Fruit fly (Drosophila melanogaster): ENCODE results near the gene bru1.

Gene bru1

DNA sequence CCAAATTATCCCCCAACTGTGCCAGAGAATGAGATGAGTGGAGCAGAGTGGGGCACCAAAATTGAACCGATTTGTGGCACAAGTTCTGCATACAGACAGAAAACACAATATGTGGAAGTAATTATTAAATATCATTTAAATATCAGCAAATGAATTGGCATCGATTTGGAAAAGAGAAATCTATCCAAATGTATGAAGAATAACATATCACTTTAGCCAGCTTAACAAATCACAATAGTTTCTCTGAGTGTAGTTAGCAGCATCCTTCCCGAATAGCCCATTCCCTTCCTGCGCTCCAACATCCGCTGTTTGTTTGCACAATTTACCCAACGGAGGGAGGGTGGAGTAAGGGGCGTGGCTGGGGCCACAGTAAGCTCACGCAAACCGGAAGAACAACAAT is 140.0 kb downstream of the bru1 start (continued):
- TF ChIP-seq bowl (GFP tag; IDR thresholded peaks at IDR 0.05), result no peak
- TF ChIP-seq ham (GFP tag; IDR thresholded peaks at IDR 0.05), result no peak
- no peak for TF ChIP-seq bab2 (GFP tag; optimal IDR thresholded peaks at IDR 0.05)
- TF ChIP-seq cwo (GFP tag; optimal IDR thresholded peaks at IDR 0.05), result peak; percentile 9
- TF ChIP-seq H15 (GFP tag; IDR thresholded peaks at IDR 0.05), result no peak
- TF ChIP-seq CG16813 (GFP tag; IDR thresholded peaks at IDR 0.05; ENCODE audit: partially characterized antibody), result no peak
- no peak for TF ChIP-seq HLH4C (GFP tag; IDR thresholded peaks at IDR 0.05; ENCODE audit: partially characterized antibody)
- TF ChIP-seq CG8944 (GFP tag; optimal IDR thresholded peaks at IDR 0.05), result no peak
- no peak for TF ChIP-seq grau (tag; optimal IDR thresholded peaks at IDR 0.05)
- TF ChIP-seq onecut (GFP tag; IDR thresholded peaks at IDR 0.05), result 0 out of 2 replicates have a peak, but pooled peaks have one; percentile 12
- no peak for TF ChIP-seq Sox100B (GFP tag; optimal IDR thresholded peaks at IDR 0.05)
- no peak for TF ChIP-seq CG9797 (GFP tag; optimal IDR thresholded peaks at IDR 0.05)
- peak; percentile 32 for TF ChIP-seq Hmr (GFP tag; optimal IDR thresholded peaks at IDR 0.05)
- TF ChIP-seq CG31224 (GFP tag; IDR thresholded peaks at IDR 0.05), result no peak
- TF ChIP-seq lbe (GFP tag; optimal IDR thresholded peaks at IDR 0.05), result no peak
- TF ChIP-seq NfI (GFP tag; optimal IDR thresholded peaks at IDR 0.05), result no peak
- TF ChIP-seq Asciz (GFP tag; optimal IDR thresholded peaks at IDR 0.05), result no peak
- TF ChIP-seq CG3065 (GFP tag; optimal IDR thresholded peaks at IDR 0.05), result no peak
- no peak for TF ChIP-seq CG17361 (GFP tag; IDR thresholded peaks at IDR 0.05)
- no peak for TF ChIP-seq CG11085 (GFP tag; IDR thresholded peaks at IDR 0.05)
- TF ChIP-seq Hand (GFP tag; optimal IDR thresholded peaks at IDR 0.05), result no peak
- 0 out of 2 replicates have a peak, but pooled peaks have one; percentile 19 for TF ChIP-seq Ptx1 (GFP tag; IDR thresholded peaks at IDR 0.05)
- TF ChIP-seq CG8478 (optimal IDR thresholded peaks at IDR 0.05), result no peak
- TF ChIP-seq wek (GFP tag; optimal IDR thresholded peaks at IDR 0.05), result no peak
- TF ChIP-seq maf-S (GFP tag; optimal IDR thresholded peaks at IDR 0.05), result no peak
- TF ChIP-seq CG12744 (GFP tag; optimal IDR thresholded peaks at IDR 0.05), result no peak
- no peak for TF ChIP-seq vvl (GFP tag; IDR thresholded peaks at IDR 0.05)
- no peak for TF ChIP-seq pho (GFP tag; optimal IDR thresholded peaks at IDR 0.05)
- TF ChIP-seq gsb-n (tag; optimal IDR thresholded peaks at IDR 0.05), result no peak
- TF ChIP-seq Rfx (GFP tag; IDR thresholded peaks at IDR 0.05), result no peak
- TF ChIP-seq Dip2 (GFP tag; IDR thresholded peaks at IDR 0.05), result no peak
- TF ChIP-seq mirr (GFP tag; optimal IDR thresholded peaks at IDR 0.05), result no peak
- TF ChIP-seq CG8388 (GFP tag; optimal IDR thresholded peaks at IDR 0.05), result no peak
- TF ChIP-seq vfl (GFP tag; optimal IDR thresholded peaks at IDR 0.05), result no peak
- TF ChIP-seq Adf1 (GFP tag; IDR thresholded peaks at IDR 0.05), result no peak
- TF ChIP-seq hkb (optimal IDR thresholded peaks at IDR 0.05), result no peak
- TF ChIP-seq hkb (GFP tag; IDR thresholded peaks at IDR 0.05), result no peak
- no peak for TF ChIP-seq nerfin-2 (GFP tag; IDR thresholded peaks at IDR 0.05; ENCODE audit: partially characterized antibody)
- TF ChIP-seq CG11560 (tag; IDR thresholded peaks at IDR 0.05), result no peak
- no peak for TF ChIP-seq CG30403 (GFP tag; optimal IDR thresholded peaks at IDR 0.05)
- TF ChIP-seq mld (GFP tag; IDR thresholded peaks at IDR 0.05; ENCODE audit: partially characterized antibody), result no peak
- no peak for TF ChIP-seq CG30020 (tag; optimal IDR thresholded peaks at IDR 0.05)
- TF ChIP-seq rib (GFP tag; IDR thresholded peaks at IDR 0.05), result no peak
- peak; percentile 45 for TF ChIP-seq lab (GFP tag; optimal IDR thresholded peaks at IDR 0.05)
- 0 out of 3 replicates have a peak, but pooled peaks have one; percentile 42 for TF ChIP-seq ken (GFP tag; IDR thresholded peaks at IDR 0.05)
- TF ChIP-seq Dref (GFP tag; IDR thresholded peaks at IDR 0.05), result no peak
- peak; percentile 33 for TF ChIP-seq CG2120 (GFP tag; optimal IDR thresholded peaks at IDR 0.05)
- TF ChIP-seq CG15269 (tag; optimal IDR thresholded peaks at IDR 0.05), result peak; percentile 25
- no peak for TF ChIP-seq CG12659 (GFP tag; optimal IDR thresholded peaks at IDR 0.05)
- peak; percentile 16 for TF ChIP-seq Meics (GFP tag; optimal IDR thresholded peaks at IDR 0.05)
- no peak for TF ChIP-seq CG10979 (tag; optimal IDR thresholded peaks at IDR 0.05)
- no peak for TF ChIP-seq usp (GFP tag; optimal IDR thresholded peaks at IDR 0.05)
- no peak for TF ChIP-seq HmgD (GFP tag; optimal IDR thresholded peaks at IDR 0.05)

Data from whole organism, embryonic.